Fruit fly (Drosophila melanogaster) whole organism, embryonic: ENCODE measurements around the gene CG15362.

Experiments used
- Bgb ChIP-seq: fragments of 200-800 bp; sonication (Bioruptor generic); IDR thresholded peaks from 2 replicates; pipeline ENCODE4 v1.3.6; 2022; ENCODE audit warnings: missing biosample characterization, missing genetic modification characterization; ENCODE audit not compliant: partially characterized antibody
- Bteb2 ChIP-seq: fragments of 200-800 bp; sonication (Bioruptor generic); optimal IDR thresholded peaks from 2 replicates; lab custom pipeline; 2016; ENCODE audit warnings: missing biosample characterization, missing genetic modification characterization
- CG10267 ChIP-seq: fragments of 200-800 bp; sonication (Bioruptor generic); optimal IDR thresholded peaks from 2 replicates; lab custom pipeline; 2018; ENCODE audit warnings: missing biosample characterization, mild to moderate bottlenecking, missing genetic modification characterization, moderate library complexity
- CG11504 ChIP-seq: fragments of 200-800 bp; sonication (Bioruptor generic); optimal IDR thresholded peaks from 3 replicates; lab custom pipeline; 2019; ENCODE audit warnings: missing biosample characterization, mild to moderate bottlenecking, missing genetic modification characterization, moderate library complexity
- CG15269 ChIP-seq: fragments of 200-800 bp; sonication (Bioruptor generic); optimal IDR thresholded peaks from 2 replicates; lab custom pipeline; 2018; ENCODE audit warnings: missing biosample characterization, mild to moderate bottlenecking, missing genetic modification characterization, moderate library complexity
- CG1647 ChIP-seq: fragments of 200-800 bp; sonication (Bioruptor generic); optimal IDR thresholded peaks from 3 replicates; lab custom pipeline; 2016; ENCODE audit warnings: missing biosample characterization, missing genetic modification characterization
- CG17328 ChIP-seq: fragments of 200-800 bp; sonication (Bioruptor generic); IDR thresholded peaks from 2 replicates; pipeline ENCODE4 v1.3.6; 2022; ENCODE audit warnings: missing biosample characterization, missing genetic modification characterization
- CG17385 ChIP-seq: fragments of 200-800 bp; sonication (Bioruptor generic); optimal IDR thresholded peaks from 3 replicates; lab custom pipeline; 2018; ENCODE audit warnings: missing biosample characterization, mild to moderate bottlenecking, missing genetic modification characterization
- CG34376 ChIP-seq: fragments of 200-800 bp; sonication (Bioruptor generic); optimal IDR thresholded peaks from 2 replicates; lab custom pipeline; 2018; ENCODE audit warnings: missing biosample characterization, mild to moderate bottlenecking, missing genetic modification characterization
- CG42726 ChIP-seq: fragments of 200-800 bp; sonication (Bioruptor generic); IDR thresholded peaks from 2 replicates; pipeline ENCODE4 v1.3.6; 2022; ENCODE audit warnings: missing biosample characterization, missing genetic modification characterization; ENCODE audit not compliant: partially characterized antibody
- CG4424 ChIP-seq: fragments of 200-800 bp; sonication (Bioruptor generic); optimal IDR thresholded peaks from 3 replicates; lab custom pipeline; 2016; ENCODE audit warnings: missing biosample characterization, missing genetic modification characterization
- CG7745 ChIP-seq: fragments of 200-800 bp; sonication (Bioruptor generic); optimal IDR thresholded peaks from 2 replicates; lab custom pipeline; 2018; ENCODE audit warnings: missing biosample characterization, mild to moderate bottlenecking, missing genetic modification characterization, moderate library complexity
- CG8290 ChIP-seq, 3 experiments: fragments of 200-800 bp; sonication (Bioruptor generic); optimal IDR thresholded peaks; 2 replicates each; lab custom pipeline; 2016 to 2019; ENCODE audit warnings: missing biosample characterization in 3 of 3, missing genetic modification characterization in 3 of 3, mild to moderate bottlenecking in 2 of 3, moderate library complexity in 1 of 3
- CG8765 ChIP-seq: fragments of 200-800 bp; sonication (Bioruptor generic); IDR thresholded peaks from 2 replicates; pipeline ENCODE4 v1.3.6; 2022; ENCODE audit warnings: missing biosample characterization, missing genetic modification characterization
- Chrac-16 ChIP-seq: fragments of 200-800 bp; sonication (Bioruptor generic); optimal IDR thresholded peaks from 3 replicates; lab custom pipeline; 2016; ENCODE audit warnings: missing biosample characterization, missing genetic modification characterization
- Dp ChIP-seq: fragments of 200-800 bp; sonication (Bioruptor generic); optimal IDR thresholded peaks from 2 replicates; lab custom pipeline; 2018; ENCODE audit warnings: missing biosample characterization, mild to moderate bottlenecking, missing genetic modification characterization, moderate library complexity
- Dref ChIP-seq: fragments of 200-800 bp; sonication (Bioruptor generic); IDR thresholded peaks from 2 replicates; pipeline ENCODE4 v1.3.6; 2022; ENCODE audit warnings: missing biosample characterization, missing genetic modification characterization
- Ets97D ChIP-seq: fragments of 200-800 bp; sonication (Bioruptor generic); optimal IDR thresholded peaks from 3 replicates; lab custom pipeline; 2016; ENCODE audit warnings: missing biosample characterization, missing genetic modification characterization
- Fer2 ChIP-seq: fragments of 200-800 bp; sonication (Bioruptor generic); optimal IDR thresholded peaks from 2 replicates; lab custom pipeline; 2018; ENCODE audit warnings: missing biosample characterization, mild to moderate bottlenecking, missing genetic modification characterization, moderate library complexity
- Hey ChIP-seq: fragments of 200-800 bp; sonication (Bioruptor generic); optimal IDR thresholded peaks from 3 replicates; lab custom pipeline; 2018; ENCODE audit warnings: missing biosample characterization, mild to moderate bottlenecking, missing genetic modification characterization
- Hr51 ChIP-seq, 2 experiments: fragments of 200-800 bp; sonication (Bioruptor generic); optimal IDR thresholded peaks; 2 replicates in 1 of 2; 3 replicates in 1 of 2; lab custom pipeline; 2016 to 2018; ENCODE audit warnings: missing biosample characterization in 2 of 2, missing genetic modification characterization in 2 of 2, mild to moderate bottlenecking in 1 of 2, moderate library complexity in 1 of 2
- Max ChIP-seq: fragments of 200-800 bp; sonication (Bioruptor generic); optimal IDR thresholded peaks from 2 replicates; lab custom pipeline; 2016; ENCODE audit warnings: missing biosample characterization, mild to moderate bottlenecking, missing genetic modification characterization
- Scr ChIP-seq: fragments of 200-800 bp; sonication (Bioruptor generic); IDR thresholded peaks from 2 replicates; pipeline ENCODE4 v1.3.6; 2022; ENCODE audit warnings: missing biosample characterization, missing genetic modification characterization; ENCODE audit not compliant: partially characterized antibody
- Six4 ChIP-seq: fragments of 200-800 bp; sonication (Bioruptor generic); optimal IDR thresholded peaks from 2 replicates; lab custom pipeline; 2016; ENCODE audit warnings: missing biosample characterization, missing genetic modification characterization
- Sox102F ChIP-seq: fragments of 200-800 bp; sonication (Bioruptor generic); optimal IDR thresholded peaks from 2 replicates; lab custom pipeline; 2018; ENCODE audit warnings: missing biosample characterization, mild to moderate bottlenecking, missing genetic modification characterization, moderate library complexity
- TFAM ChIP-seq: fragments of 200-800 bp; sonication (Bioruptor generic); optimal IDR thresholded peaks from 2 replicates; lab custom pipeline; 2017; ENCODE audit warnings: missing biosample characterization, missing genetic modification characterization, inconsistent platforms
- abd-A ChIP-seq: fragments of 200-800 bp; sonication (Bioruptor generic); optimal IDR thresholded peaks from 3 replicates; lab custom pipeline; 2019; ENCODE audit warnings: missing biosample characterization, mild to moderate bottlenecking, missing genetic modification characterization, moderate library complexity
- al ChIP-seq: fragments of 200-800 bp; sonication (Bioruptor generic); IDR thresholded peaks from 2 replicates; pipeline ENCODE4 v1.3.6; 2022; ENCODE audit warnings: missing biosample characterization, missing genetic modification characterization
- chinmo ChIP-seq: fragments of 200-800 bp; sonication (Bioruptor generic); IDR thresholded peaks from 4 replicates; pipeline ENCODE4 v1.3.6; 2022; ENCODE audit warnings: missing biosample characterization, missing genetic modification characterization; ENCODE audit not compliant: partially characterized antibody
- dpn ChIP-seq, 2 experiments: fragments of 200-800 bp; sonication (Bioruptor generic); optimal IDR thresholded peaks; 3 replicates each; lab custom pipeline; 2016; ENCODE audit warnings: missing biosample characterization in 2 of 2, missing genetic modification characterization in 2 of 2
- emc ChIP-seq: fragments of 200-800 bp; sonication (Bioruptor generic); optimal IDR thresholded peaks from 2 replicates; lab custom pipeline; 2016; ENCODE audit warnings: missing biosample characterization, missing genetic modification characterization
- fu2 ChIP-seq: fragments of 200-800 bp; sonication (Bioruptor generic); optimal IDR thresholded peaks from 2 replicates; lab custom pipeline; 2016; ENCODE audit warnings: missing biosample characterization, missing genetic modification characterization
- gcm2 ChIP-seq: fragments of 200-800 bp; sonication (Bioruptor generic); optimal IDR thresholded peaks from 2 replicates; lab custom pipeline; 2016; ENCODE audit warnings: missing biosample characterization, missing genetic modification characterization
- gt ChIP-seq: fragments of 200-800 bp; sonication (Bioruptor generic); IDR thresholded peaks from 2 replicates; pipeline ENCODE4 v1.3.6; 2022; ENCODE audit warnings: missing biosample characterization, missing genetic modification characterization
- jing ChIP-seq: fragments of 200-800 bp; sonication (Bioruptor generic); optimal IDR thresholded peaks from 2 replicates; lab custom pipeline; 2018; ENCODE audit warnings: missing biosample characterization, mild to moderate bottlenecking, missing genetic modification characterization
- knrl ChIP-seq: fragments of 200-800 bp; sonication (Bioruptor generic); IDR thresholded peaks from 3 replicates; pipeline ENCODE4 v1.3.6; 2022; ENCODE audit warnings: missing biosample characterization, missing genetic modification characterization; ENCODE audit not compliant: partially characterized antibody
- nerfin-2 ChIP-seq: fragments of 200-800 bp; sonication (Bioruptor generic); IDR thresholded peaks from 2 replicates; pipeline ENCODE4 v1.3.6; 2022; ENCODE audit warnings: missing biosample characterization, missing genetic modification characterization; ENCODE audit not compliant: partially characterized antibody
- nmo ChIP-seq: fragments of 200-800 bp; sonication (Bioruptor generic); optimal IDR thresholded peaks from 2 replicates; lab custom pipeline; 2018; ENCODE audit warnings: missing biosample characterization, mild to moderate bottlenecking, missing genetic modification characterization, moderate library complexity
- stc ChIP-seq: fragments of 200-800 bp; sonication (Bioruptor generic); IDR thresholded peaks from 2 replicates; pipeline ENCODE4 v1.3.6; 2022; ENCODE audit warnings: missing biosample characterization, missing genetic modification characterization
- trh ChIP-seq: fragments of 200-800 bp; sonication (Bioruptor generic); optimal IDR thresholded peaks from 2 replicates; lab custom pipeline; 2016; ENCODE audit warnings: missing biosample characterization, missing genetic modification characterization
- vnd ChIP-seq: fragments of 200-800 bp; sonication (Bioruptor generic); IDR thresholded peaks from 3 replicates; pipeline ENCODE4 v1.3.6; 2022; ENCODE audit warnings: missing biosample characterization, missing genetic modification characterization; ENCODE audit not compliant: partially characterized antibody
- wdn ChIP-seq: fragments of 200-800 bp; sonication (Bioruptor generic); IDR thresholded peaks from 2 replicates; pipeline ENCODE4 v1.3.6; 2022; ENCODE audit warnings: missing biosample characterization, missing genetic modification characterization

The CG15362 gene

dm6 chr2L:2006082-2006669 is 25.2 kb downstream of the CG15362 start, which contains the start of gene CG33543 (continued):
- no peak for TF ChIP-seq wdn
- TF ChIP-seq stc: no peak
- peak; percentile 98 for TF ChIP-seq CG11504 (tag; lab: Kevin White, UChicago)

DNA sequence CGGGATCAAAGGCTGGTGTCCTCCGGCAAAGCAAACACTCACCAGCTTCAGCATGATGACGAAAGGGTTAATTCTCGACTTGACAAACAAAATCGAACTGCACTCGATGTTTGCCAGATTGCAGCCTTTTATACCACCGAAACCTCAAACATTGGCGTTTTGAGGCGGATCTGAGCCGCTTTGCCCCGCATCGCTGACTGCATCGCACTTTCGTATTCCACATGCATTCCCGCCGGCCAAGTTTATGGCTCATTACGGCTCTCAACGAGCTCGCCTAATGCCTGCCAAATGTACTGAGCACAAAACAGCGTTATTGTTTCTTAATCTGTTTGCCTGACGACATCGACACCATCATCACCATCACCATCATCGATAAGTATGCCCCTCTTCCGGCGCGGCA is 26.1 kb downstream of the CG15362 start, which contains the start of gene CG15353:
CG15353 (minus strand) TSS at position 101 of the 400 bp plus-strand sequence.
- 0 out of 2 replicates have a peak, but pooled peaks have one; percentile 22 for TF ChIP-seq Dref
- no peak for TF ChIP-seq CG34376
- TF ChIP-seq CG8765: no peak

DNA sequence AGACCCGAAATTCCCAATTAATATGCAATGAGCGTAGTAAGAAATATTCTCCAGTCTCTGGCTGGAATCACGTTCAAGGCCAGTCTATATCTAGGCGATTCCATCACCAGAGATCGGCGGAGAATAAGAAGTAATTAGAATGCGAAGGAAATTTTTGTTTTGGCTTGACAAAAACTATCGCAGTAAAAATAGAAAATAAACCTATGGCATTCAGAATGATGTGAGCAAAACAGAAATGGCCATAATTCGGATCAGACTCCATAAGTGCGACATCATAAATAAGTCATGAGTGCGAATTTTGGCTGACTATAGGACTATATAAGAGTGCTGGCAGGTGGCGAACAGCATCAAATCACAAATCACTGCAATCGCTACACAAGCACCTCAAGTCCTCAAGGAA is 27.1 kb downstream of the CG15362 start, which contains the start of gene Nplp4:
Nplp4 (plus strand) TSS at position 301 of the 400 bp plus-strand sequence.
- TF ChIP-seq CG1647: no peak
- TF ChIP-seq trh (GFP tag; lab: Kevin White, UChicago): no peak
- no peak for TF ChIP-seq CG7745 (tag; lab: Kevin White, UChicago)
- TF ChIP-seq emc (GFP tag; lab: Kevin White, UChicago): no peak
- TF ChIP-seq CG15269 (tag; lab: Kevin White, UChicago): no peak
- no peak for TF ChIP-seq Hey
- TF ChIP-seq Fer2 (tag; lab: Kevin White, UChicago): no peak
- no peak for TF ChIP-seq TFAM (GFP tag; lab: Kevin White, UChicago)
- no peak for TF ChIP-seq CG17328 (GFP tag; lab: Robert Waterston, UW)
- TF ChIP-seq wdn: no peak
- TF ChIP-seq Bteb2: no peak
- TF ChIP-seq dpn (GFP tag; optimal IDR thresholded peaks at IDR 0.05; lab: Kevin White, UChicago): no peak
- TF ChIP-seq Sox102F: no peak
- TF ChIP-seq fu2: no peak

dm6 chr2L:2008980-2009954 is 28.3 kb downstream of the CG15362 start, which contains the start of gene CG4238:
TSS of gene CG4238 (plus strand) at chr2L:2009859.
- TF ChIP-seq nerfin-2 (GFP tag; lab: Robert Waterston, UW) (peak; percentile 52), CG42726 (GFP tag; lab: Robert Waterston, UW) (peak; percentile 88), gt (GFP tag; lab: Robert Waterston, UW) (no peak), Max (peak; percentile 20), Scr (peak; percentile 68), Bgb (peak; percentile 69), knrl (GFP tag; lab: Robert Waterston, UW) (peak; percentile 62), vnd (GFP tag; lab: Robert Waterston, UW) (peak; percentile 51), abd-A (tag; lab: Kevin White, UChicago) (peak; percentile 30), chinmo (GFP tag; lab: Robert Waterston, UW) (peak; percentile 83; the same call in 3 of the 4 replicates), Six4 (GFP tag; lab: Kevin White, UChicago) (no peak), Ets97D (GFP tag; lab: Kevin White, UChicago) (peak; percentile 55), CG8290 (GFP tag; optimal IDR thresholded peaks at IDR 0.05; lab: Kevin White, UChicago) (peak; percentile 56), CG8290 (tag; optimal IDR thresholded peaks at IDR 0.05; lab: Kevin White, UChicago) (peak in 1 of 2 experiments; percentile 61), CG10267 (peak; percentile 22), gcm2 (GFP tag; lab: Kevin White, UChicago) (no peak), CG4424 (GFP tag; lab: Kevin White, UChicago) (no peak), al (no peak), Dp (GFP tag; lab: Kevin White, UChicago) (peak; percentile 42), Hr51 (GFP tag; optimal IDR thresholded peaks at IDR 0.05; lab: Kevin White, UChicago) (no peak), CG17385 (GFP tag; lab: Kevin White, UChicago) (peak; percentile 95), Chrac-16 (GFP tag; lab: Kevin White, UChicago) (no peak), jing (GFP tag; lab: Kevin White, UChicago) (no peak), nmo (peak; percentile 22)
